Fruit fly (Drosophila melanogaster): ENCODE measurements around the gene CG7453.

Gene CG7453

DNA sequence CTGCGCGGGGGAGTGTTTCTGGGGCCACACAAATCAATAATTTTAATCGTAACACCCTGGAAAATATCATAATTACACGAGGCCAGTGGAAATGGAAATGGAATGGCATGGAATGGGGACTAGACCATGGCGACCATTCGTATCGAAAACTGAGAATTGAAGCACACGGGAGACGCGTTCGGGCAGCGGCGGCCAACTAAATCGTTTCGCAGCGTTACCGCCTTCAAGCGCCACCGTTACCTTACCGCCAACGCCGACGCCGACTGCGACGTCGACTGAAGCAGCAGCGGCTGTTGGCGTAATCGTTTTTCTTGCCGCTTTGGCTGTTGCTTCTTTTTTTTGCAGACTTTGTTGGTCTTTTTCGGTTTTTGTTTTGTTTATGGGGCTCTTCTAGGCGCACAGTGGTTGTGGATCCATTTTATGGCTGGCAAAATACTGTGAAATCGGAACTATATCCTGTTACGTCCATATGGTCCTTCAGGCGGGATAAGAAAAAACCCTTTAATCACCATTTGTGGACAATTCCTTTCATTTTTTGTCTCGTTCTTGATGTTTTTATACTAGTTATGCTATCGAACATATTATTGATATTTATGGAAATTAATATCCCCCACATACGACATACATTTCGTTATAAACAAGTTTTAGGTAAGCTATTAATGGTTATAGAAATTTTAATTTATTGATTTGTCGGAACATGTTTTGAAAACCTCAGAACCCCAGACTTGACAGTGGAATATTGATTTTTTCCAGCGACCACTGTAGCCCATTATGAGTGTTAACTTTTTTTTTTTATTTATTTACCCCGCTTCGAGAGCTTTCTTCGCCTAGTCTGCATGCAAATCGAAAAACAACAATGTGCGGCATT lies 14.6 kb upstream of the CG7453 start (continued):
- no peak for TF ChIP-seq CG15514 (GFP tag; optimal IDR thresholded peaks at IDR 0.05)
- no peak for TF ChIP-seq dm (GFP tag; optimal IDR thresholded peaks at IDR 0.05)
- no peak for TF ChIP-seq CHES-1-like (GFP tag; optimal IDR thresholded peaks at IDR 0.05)
- TF ChIP-seq CG14860 (GFP tag; IDR thresholded peaks at IDR 0.05; ENCODE audit: partially characterized antibody) = no peak
- no peak for TF ChIP-seq pros (GFP tag; optimal IDR thresholded peaks at IDR 0.05)
- no peak for TF ChIP-seq Nf-YA (GFP tag; IDR thresholded peaks at IDR 0.05)
- peak; percentile 24 for TF ChIP-seq Ssrp (tag; optimal IDR thresholded peaks at IDR 0.05)
- TF ChIP-seq CG15011 (GFP tag; optimal IDR thresholded peaks at IDR 0.05) = no peak
- no peak for TF ChIP-seq Myb (GFP tag; optimal IDR thresholded peaks at IDR 0.05)
- TF ChIP-seq seq (GFP tag; IDR thresholded peaks at IDR 0.05) = peak; percentile 31; the same call in 1 of the 2 replicates
- no peak for TF ChIP-seq CG16815 (GFP tag; optimal IDR thresholded peaks at IDR 0.05)
- TF ChIP-seq CG6254 (GFP tag; optimal IDR thresholded peaks at IDR 0.05) = no peak
- no peak for TF ChIP-seq CG10462 (GFP tag; optimal IDR thresholded peaks at IDR 0.05)
- TF ChIP-seq Vsx1 (GFP tag; optimal IDR thresholded peaks at IDR 0.05) = no peak
- no peak for TF ChIP-seq CG9876 (GFP tag; optimal IDR thresholded peaks at IDR 0.05)
- TF ChIP-seq Mrtf (GFP tag; IDR thresholded peaks at IDR 0.05) = no peak
- TF ChIP-seq Fer2 (tag; optimal IDR thresholded peaks at IDR 0.05) = no peak
- TF ChIP-seq Hmr (GFP tag; optimal IDR thresholded peaks at IDR 0.05) = peak; percentile 20
- TF ChIP-seq tgo (GFP tag; IDR thresholded peaks at IDR 0.05) = peak; percentile 31; the same call in 1 of the 3 replicates
- TF ChIP-seq ind (GFP tag; optimal IDR thresholded peaks at IDR 0.05) = no peak
- TF ChIP-seq CG12299 (tag; optimal IDR thresholded peaks at IDR 0.05) = no peak
- no peak for TF ChIP-seq CG1024 (GFP tag; IDR thresholded peaks at IDR 0.05)
- TF ChIP-seq Poxn (GFP tag; IDR thresholded peaks at IDR 0.05) = no peak
- TF ChIP-seq ato (GFP tag; IDR thresholded peaks at IDR 0.05; ENCODE audit: partially characterized antibody) = no peak
- peak; percentile 24 for TF ChIP-seq row (GFP tag; IDR thresholded peaks at IDR 0.05)
- TF ChIP-seq Pdp1 (GFP tag; optimal IDR thresholded peaks at IDR 0.05) = peak in 1 of 2 experiments; percentile 84
- TF ChIP-seq CG10979 (tag; optimal IDR thresholded peaks at IDR 0.05) = no peak
- TF ChIP-seq Sox100B (GFP tag; optimal IDR thresholded peaks at IDR 0.05) = peak; percentile 32
- peak; percentile 17 for TF ChIP-seq lilli (GFP tag; optimal IDR thresholded peaks at IDR 0.05)
- no peak for TF ChIP-seq zen (tag; optimal IDR thresholded peaks at IDR 0.05)
- TF ChIP-seq CG15601 (tag; optimal IDR thresholded peaks at IDR 0.05) = no peak
- TF ChIP-seq chinmo (GFP tag; IDR thresholded peaks at IDR 0.05; ENCODE audit: partially characterized antibody) = peak; percentile 78; the same call in 2 of the 4 replicates
- TF ChIP-seq CG7271 (tag; optimal IDR thresholded peaks at IDR 0.05) = no peak
- no peak for TF ChIP-seq CG17359 (tag; optimal IDR thresholded peaks at IDR 0.05)
- TF ChIP-seq Ptx1 (GFP tag; IDR thresholded peaks at IDR 0.05) = peak; percentile 9; the same call in 1 of the 2 replicates
- TF ChIP-seq zf30C (GFP tag; optimal IDR thresholded peaks at IDR 0.05) = no peak
- TF ChIP-seq chif (GFP tag; optimal IDR thresholded peaks at IDR 0.05) = no peak
- peak; percentile 16 for TF ChIP-seq mam (GFP tag; optimal IDR thresholded peaks at IDR 0.05)
- no peak for TF ChIP-seq CG30020 (tag; optimal IDR thresholded peaks at IDR 0.05)
- no peak for TF ChIP-seq da (GFP tag; optimal IDR thresholded peaks at IDR 0.05)
- no peak for TF ChIP-seq CG1792 (GFP tag; optimal IDR thresholded peaks at IDR 0.05)
- TF ChIP-seq CG17568 (GFP tag; optimal IDR thresholded peaks at IDR 0.05) = no peak
- no peak for TF ChIP-seq bsh (GFP tag; optimal IDR thresholded peaks at IDR 0.05)
- no peak for TF ChIP-seq otp (GFP tag; IDR thresholded peaks at IDR 0.05)
- TF ChIP-seq Doc3 (GFP tag; IDR thresholded peaks at IDR 0.05; ENCODE audit: partially characterized antibody) = no peak
